Worm (Caenorhabditis elegans) whole organism, L4 larva: ENCODE data around the gene pnn-1.
A peak's percentile ranks its signal among the peaks of the same experiment; 100 is the strongest.

Source experiments
- fos-1 ChIP-seq: fragments of 150-350 bp; optimal IDR thresholded peaks from 2 replicates; lab custom pipeline; 2014; ENCODE audit warnings: missing biosample characterization, missing genetic modification characterization
- nhr-11 ChIP-seq: fragments of 150-350 bp; optimal IDR thresholded peaks from 2 replicates; lab custom pipeline; 2014; ENCODE audit warnings: missing biosample characterization, missing genetic modification characterization
- pha-4 ChIP-seq, 2 experiments: fragments of 150-350 bp in 1 of 2; fragments of 200-800 bp in 1 of 2; sonication (Bioruptor generic) in 1 of 2; IDR thresholded peaks in 1 of 2; optimal IDR thresholded peaks in 1 of 2; 2 replicates each; pipeline versions ENCODE4 v1.3.6 to Lab custom; 2014 to 2022; ENCODE audit warnings: missing genetic modification characterization in 2 of 2, missing genetic modification reagents in 2 of 2, missing biosample characterization in 1 of 2, missing compliant biosample characterization in 1 of 2
- unc-62 ChIP-seq, 3 experiments: fragments of 150-350 bp in 1 of 3; sonication (generic microtip); optimal IDR thresholded peaks in 2 of 3; peaks in 1 of 3; 1 replicate in 1 of 3; 2 replicates in 2 of 3; lab custom pipeline; 2014 to 2017; ENCODE audit warnings: missing biosample characterization in 3 of 3, missing genetic modification characterization in 3 of 3, missing genetic modification reagents in 3 of 3, missing genotype in 1 of 3

DNA sequence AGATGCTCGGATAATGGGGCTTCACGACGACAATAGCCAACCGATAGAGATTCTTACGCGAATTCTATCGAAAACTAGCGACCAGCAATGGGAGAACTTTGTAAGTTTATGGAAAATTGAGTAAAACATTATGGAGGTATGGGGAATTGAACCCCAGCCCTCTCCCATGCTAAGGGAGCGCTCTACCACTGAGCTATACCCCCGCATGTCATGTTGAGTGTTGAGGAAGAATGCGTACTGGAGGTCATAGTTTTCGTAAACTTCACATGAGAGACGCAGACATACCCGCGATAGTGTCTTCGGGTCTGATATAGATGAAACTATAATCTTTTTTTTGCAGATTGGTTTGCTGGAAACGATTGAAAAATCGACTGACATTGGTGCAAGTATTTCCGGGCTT is 32.5 kb downstream of the pnn-1 start:
- TF ChIP-seq pha-4 (GFP tag; IDR thresholded peaks at IDR 0.05; lab: Robert Waterston, UW) (peak; percentile 92), pha-4 (tag; optimal IDR thresholded peaks at IDR 0.05; lab: Kevin White, UChicago) (no peak), unc-62 (GFP tag; optimal IDR thresholded peaks at IDR 0.05 in 1 of 2; lab: Kevin White, UChicago) (no peak), unc-62 (tag; optimal IDR thresholded peaks at IDR 0.05; lab: Kevin White, UChicago) (no peak), nhr-11 (tag; lab: Kevin White, UChicago) (no peak), fos-1 (tag; lab: Kevin White, UChicago) (no peak)
